Worm (Caenorhabditis elegans) whole organism, young adult: ENCODE measurements around the gene T19D2.3.

Experiments used
- B0019.2 ChIP-seq: fragments of 200-800 bp; sonication (Bioruptor generic); conservative IDR thresholded peaks from 2 replicates; pipeline ENCODE4 v1.3.6; 2022; ENCODE audit warnings: missing genetic modification reagents, missing genetic modification characterization, missing compliant biosample characterization
- C17E4.6 ChIP-seq: fragments of 200-800 bp; sonication (Bioruptor generic); IDR thresholded peaks from 2 replicates; pipeline ENCODE4 v1.3.6; 2022; ENCODE audit warnings: missing genetic modification reagents, missing genetic modification characterization, missing compliant biosample characterization
- F23B12.7 ChIP-seq: sonication (generic microtip); optimal IDR thresholded peaks from 2 replicates; lab custom pipeline; 2017; ENCODE audit warnings: missing genetic modification characterization, mild to moderate bottlenecking, missing compliant biosample characterization, antibody characterized with exemption, moderate library complexity; ENCODE audit not compliant: insufficient read depth
- F39B2.1 ChIP-seq: fragments of 200-800 bp; sonication (Bioruptor generic); IDR thresholded peaks from 2 replicates; pipeline ENCODE4 v1.3.6; 2022; ENCODE audit warnings: missing genetic modification reagents, missing genetic modification characterization, missing compliant biosample characterization
- F49E8.2 ChIP-seq: sonication (generic microtip); optimal IDR thresholded peaks from 3 replicates; lab custom pipeline; 2017; ENCODE audit warnings: missing genetic modification characterization, mild to moderate bottlenecking, missing compliant biosample characterization, antibody characterized with exemption, moderate library complexity; ENCODE audit not compliant: insufficient read depth
- F52B5.7 ChIP-seq: sonication (generic microtip); optimal IDR thresholded peaks from 2 replicates; lab custom pipeline; 2016; ENCODE audit warnings: mild to moderate bottlenecking, missing genetic modification characterization, missing compliant biosample characterization
- F57A8.1 ChIP-seq: fragments of 200-800 bp; sonication (Bioruptor generic); optimal IDR thresholded peaks from 2 replicates; lab custom pipeline; 2018; ENCODE audit warnings: mild to moderate bottlenecking, missing genetic modification characterization, moderate library complexity, missing compliant biosample characterization
- F57C9.4 ChIP-seq: sonication (generic microtip); optimal IDR thresholded peaks from 2 replicates; lab custom pipeline; 2017; ENCODE audit warnings: mild to moderate bottlenecking, missing genetic modification characterization, missing compliant biosample characterization
- T07F8.4 ChIP-seq: sonication (generic microtip); optimal IDR thresholded peaks from 2 replicates; lab custom pipeline; 2016; ENCODE audit warnings: mild to moderate bottlenecking, missing genetic modification characterization, moderate library complexity, missing compliant biosample characterization
- Y67H2A.10 ChIP-seq: fragments of 200-800 bp; sonication (Bioruptor generic); conservative IDR thresholded peaks from 2 replicates; pipeline ENCODE4 v1.3.6; 2022; ENCODE audit warnings: missing genetic modification reagents, missing genetic modification characterization, missing compliant biosample characterization
- Y79H2A.3 ChIP-seq: fragments of 200-800 bp; sonication (Bioruptor generic); conservative IDR thresholded peaks from 2 replicates; pipeline ENCODE4 v1.3.6; 2022; ENCODE audit warnings: missing genetic modification reagents, missing genetic modification characterization, missing compliant biosample characterization
- ZK185.1 ChIP-seq: sonication (generic microtip); optimal IDR thresholded peaks from 2 replicates; lab custom pipeline; 2016; ENCODE audit warnings: mild to moderate bottlenecking, missing genetic modification characterization, missing compliant biosample characterization; ENCODE audit not compliant: poor library complexity, severe bottlenecking
- aptf-3 ChIP-seq: fragments of 200-800 bp; sonication (Bioruptor generic); IDR thresholded peaks from 2 replicates; pipeline ENCODE4 v1.3.6; 2022; ENCODE audit warnings: missing genetic modification characterization, missing compliant biosample characterization
- atf-7 ChIP-seq: sonication (generic microtip); optimal IDR thresholded peaks from 2 replicates; lab custom pipeline; 2017; ENCODE audit warnings: mild to moderate bottlenecking, missing genetic modification characterization, missing compliant biosample characterization
- bed-1 ChIP-seq: fragments of 200-800 bp; sonication (Bioruptor generic); IDR thresholded peaks from 2 replicates; pipeline ENCODE4 v1.3.6; 2022; ENCODE audit warnings: missing genetic modification reagents, missing genetic modification characterization, missing compliant biosample characterization
- cebp-2 ChIP-seq: fragments of 200-800 bp; sonication (Bioruptor generic); IDR thresholded peaks from 2 replicates; pipeline ENCODE4 v1.3.6; 2022; ENCODE audit warnings: missing genetic modification characterization, missing compliant biosample characterization
- ceh-40 ChIP-seq: fragments of 200-800 bp; sonication (Bioruptor generic); IDR thresholded peaks from 2 replicates; pipeline ENCODE4 v1.3.6; 2022; ENCODE audit warnings: missing genetic modification characterization, missing compliant biosample characterization
- ceh-91 ChIP-seq: fragments of 200-800 bp; sonication (Bioruptor generic); IDR thresholded peaks from 2 replicates; pipeline ENCODE4 v1.3.6; 2022; ENCODE audit warnings: missing genetic modification reagents, missing genetic modification characterization, missing compliant biosample characterization
- dox-1 ChIP-seq: fragments of 200-800 bp; sonication (Bioruptor generic); IDR thresholded peaks from 2 replicates; pipeline ENCODE4 v1.3.6; 2022; ENCODE audit warnings: missing genetic modification reagents, missing genetic modification characterization, missing compliant biosample characterization
- dpff-1 ChIP-seq: sonication (generic microtip); optimal IDR thresholded peaks from 2 replicates; lab custom pipeline; 2017; ENCODE audit warnings: mild to moderate bottlenecking, missing genetic modification characterization, missing compliant biosample characterization
- ekl-4 ChIP-seq: fragments of 200-800 bp; sonication (Bioruptor generic); IDR thresholded peaks from 2 replicates; pipeline ENCODE4 v1.3.6; 2022; ENCODE audit warnings: missing genetic modification reagents, missing genetic modification characterization, missing compliant biosample characterization
- fkh-3 ChIP-seq: sonication (generic microtip); optimal IDR thresholded peaks from 2 replicates; lab custom pipeline; 2016; ENCODE audit warnings: mild to moderate bottlenecking, missing genetic modification characterization, missing compliant biosample characterization
- him-1 ChIP-seq: sonication (generic microtip); optimal IDR thresholded peaks from 2 replicates; lab custom pipeline; 2016; ENCODE audit warnings: missing genotype, missing genetic modification reagents, missing genetic modification characterization, missing compliant biosample characterization
- hlh-12 ChIP-seq: sonication (generic microtip); optimal IDR thresholded peaks from 2 replicates; lab custom pipeline; 2016; ENCODE audit warnings: missing genetic modification characterization, missing compliant biosample characterization
- hrde-1 ChIP-seq: sonication (generic microtip); optimal IDR thresholded peaks from 2 replicates; lab custom pipeline; 2016; ENCODE audit warnings: missing genetic modification characterization, mild to moderate bottlenecking, missing compliant biosample characterization, moderate library complexity, missing genotype, missing genetic modification reagents, borderline replicate concordance
- let-526 ChIP-seq: fragments of 200-800 bp; sonication (Bioruptor generic); IDR thresholded peaks from 2 replicates; pipeline ENCODE4 v1.3.6; 2022; ENCODE audit warnings: missing genetic modification reagents, missing genetic modification characterization, missing compliant biosample characterization
- lin-40 ChIP-seq: sonication (generic microtip); optimal IDR thresholded peaks from 2 replicates; lab custom pipeline; 2016; ENCODE audit warnings: missing genetic modification characterization, mild to moderate bottlenecking, missing compliant biosample characterization, missing genotype, missing genetic modification reagents
- lsl-1 ChIP-seq: fragments of 200-800 bp; sonication (Bioruptor generic); optimal IDR thresholded peaks from 2 replicates; lab custom pipeline; 2018; ENCODE audit warnings: mild to moderate bottlenecking, missing genetic modification characterization, moderate library complexity, missing compliant biosample characterization
- madf-6 ChIP-seq: fragments of 200-800 bp; sonication (Bioruptor generic); IDR thresholded peaks from 2 replicates; pipeline ENCODE4 v1.3.6; 2022; ENCODE audit warnings: missing genetic modification reagents, missing genetic modification characterization, missing compliant biosample characterization
- mes-4 ChIP-seq: sonication (generic microtip); optimal IDR thresholded peaks from 2 replicates; lab custom pipeline; 2016; ENCODE audit warnings: missing genotype, missing genetic modification characterization, missing compliant biosample characterization
- nfya-1 ChIP-seq: sonication (generic microtip); optimal IDR thresholded peaks from 2 replicates; lab custom pipeline; 2017; ENCODE audit warnings: antibody characterized with exemption, missing compliant biosample characterization, missing genetic modification characterization, borderline replicate concordance; ENCODE audit not compliant: insufficient read depth
- nfyb-1 ChIP-seq: fragments of 200-800 bp; sonication (Bioruptor generic); IDR thresholded peaks from 2 replicates; pipeline ENCODE4 v1.3.6; 2022; ENCODE audit warnings: missing genetic modification reagents, missing genetic modification characterization, missing compliant biosample characterization
- nhr-80 ChIP-seq: sonication (generic microtip); optimal IDR thresholded peaks from 2 replicates; lab custom pipeline; 2016; ENCODE audit warnings: missing genetic modification characterization, missing compliant biosample characterization
- repo-1 ChIP-seq: sonication (generic microtip); optimal IDR thresholded peaks from 2 replicates; lab custom pipeline; 2017; ENCODE audit warnings: mild to moderate bottlenecking, missing genetic modification characterization, missing compliant biosample characterization
- zim-3 ChIP-seq: sonication (generic microtip); optimal IDR thresholded peaks from 2 replicates; lab custom pipeline; 2017; ENCODE audit warnings: mild to moderate bottlenecking, missing genetic modification characterization, moderate library complexity, missing compliant biosample characterization
- ztf-28 ChIP-seq: fragments of 200-800 bp; sonication (Bioruptor generic); IDR thresholded peaks from 2 replicates; pipeline ENCODE4 v1.3.6; 2022; ENCODE audit warnings: missing genetic modification reagents, missing genetic modification characterization, missing compliant biosample characterization
- ztf-6 ChIP-seq: fragments of 200-800 bp; sonication (Bioruptor generic); IDR thresholded peaks from 2 replicates; pipeline ENCODE4 v1.3.6; 2022; ENCODE audit warnings: missing genetic modification reagents, missing genetic modification characterization, missing compliant biosample characterization

T19D2.3 gene

DNA sequence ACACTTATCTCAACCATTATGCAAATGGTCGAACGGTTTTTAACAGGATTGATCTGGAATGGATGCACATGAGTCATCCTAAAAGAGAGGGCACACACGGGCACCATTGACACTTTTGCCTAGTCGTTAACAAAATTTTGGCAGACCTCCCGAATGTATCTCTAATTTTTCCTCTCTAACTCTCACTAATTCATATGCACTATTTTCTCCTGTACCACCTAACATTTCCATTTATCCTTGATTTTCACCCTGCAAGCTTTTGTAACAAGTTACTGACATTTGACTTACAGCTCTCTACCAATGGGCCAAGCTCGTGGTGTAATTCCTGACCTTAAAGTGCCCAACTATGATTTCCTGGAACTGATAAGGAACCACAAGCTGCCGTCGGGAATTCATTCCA is 22.0 kb upstream of the T19D2.3 start, which contains the start of gene T22B2.3:
Gene T22B2.3, plus strand, starts transcription at position 301 of the 400 bp plus-strand sequence.
- TF ChIP-seq cebp-2 (GFP tag; lab: Robert Waterston, UW), result no peak
- no peak for TF ChIP-seq ztf-28 (GFP tag; lab: Robert Waterston, UW)
- no peak for TF ChIP-seq F49E8.2 (tag; lab: Kevin White, UChicago)
- TF ChIP-seq ztf-6 (GFP tag; lab: Robert Waterston, UW), result no peak
- no peak for TF ChIP-seq zim-3 (tag; lab: Kevin White, UChicago)
- no peak for TF ChIP-seq repo-1 (tag; lab: Kevin White, UChicago)
- TF ChIP-seq Y67H2A.10 (GFP tag; lab: Robert Waterston, UW), result no peak
- no peak for TF ChIP-seq nfya-1 (tag; lab: Kevin White, UChicago)
- TF ChIP-seq ceh-40, result no peak

DNA sequence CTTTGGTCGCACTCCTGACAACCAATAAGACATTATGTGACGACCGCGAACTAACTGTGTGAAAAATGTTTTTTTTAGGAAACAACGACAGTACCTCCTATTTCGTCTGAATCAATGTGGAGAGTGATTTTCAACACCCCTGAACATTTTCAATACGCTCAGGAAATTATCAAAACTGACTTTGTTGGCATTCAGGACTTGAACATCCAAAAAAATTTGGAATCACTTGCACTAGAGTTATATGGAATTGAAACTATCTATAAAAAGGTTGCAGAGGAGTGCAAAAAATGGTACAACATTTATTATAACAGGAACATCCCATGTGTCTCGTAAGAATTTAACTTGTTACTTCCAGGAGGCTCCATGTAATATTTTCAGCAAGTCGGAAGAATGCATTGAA is 20.9 kb upstream of the T19D2.3 start:
- TF ChIP-seq ekl-4 (GFP tag; lab: Robert Waterston, UW) (no peak), nhr-80 (tag; lab: Kevin White, UChicago) (no peak), C17E4.6 (GFP tag; lab: Robert Waterston, UW) (no peak), F57A8.1 (GFP tag; lab: Kevin White, UChicago) (no peak), fkh-3 (tag; lab: Kevin White, UChicago) (no peak), let-526 (no peak), mes-4 (tag; lab: Kevin White, UChicago) (no peak), F39B2.1 (GFP tag; lab: Robert Waterston, UW) (no peak), Y79H2A.3 (GFP tag; lab: Robert Waterston, UW) (no peak), hlh-12 (tag; lab: Kevin White, UChicago) (no peak), him-1 (no peak), ceh-91 (GFP tag; lab: Robert Waterston, UW) (no peak), madf-6 (GFP tag; lab: Robert Waterston, UW) (no peak), F57C9.4 (no peak)

- no peak for TF ChIP-seq lin-40 (tag; lab: Kevin White, UChicago)
- TF ChIP-seq dpff-1 (tag; lab: Kevin White, UChicago), result no peak
- TF ChIP-seq, all 124 proteins: peak for 0
Measured at ce11 chrX:3919689-3920088, 19.4 kb upstream of the T19D2.3 start.

DNA sequence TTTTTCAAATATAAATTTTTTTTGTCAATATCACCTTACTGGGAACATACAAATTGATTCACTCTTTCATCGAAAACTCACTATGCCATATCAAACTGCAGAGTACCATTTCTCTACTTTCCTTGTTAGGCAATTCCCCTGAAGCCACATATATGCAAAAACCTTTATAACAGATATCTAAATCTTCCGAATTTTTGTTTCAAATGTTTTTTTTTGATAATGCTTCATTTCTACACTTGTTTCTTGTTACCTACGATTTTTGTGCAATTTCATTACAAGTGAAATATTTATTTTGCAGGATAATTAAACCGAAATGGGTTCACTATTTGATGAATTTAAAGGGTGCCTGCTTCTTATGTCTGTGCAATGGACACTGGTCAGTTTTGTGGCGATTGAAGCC is 18.9 kb upstream of the T19D2.3 start, which contains the start of gene T22B2.2:
Gene T22B2.2, plus strand, starts transcription at position 301 of the 400 bp plus-strand sequence.
- no peak for TF ChIP-seq atf-7 (tag; lab: Kevin White, UChicago)
- TF ChIP-seq F23B12.7, result no peak
- no peak for TF ChIP-seq B0019.2
- TF ChIP-seq F52B5.7 (tag; lab: Kevin White, UChicago), result no peak
- TF ChIP-seq ZK185.1 (tag; lab: Kevin White, UChicago), result no peak
- TF ChIP-seq nfyb-1 (GFP tag; lab: Robert Waterston, UW), result no peak
- TF ChIP-seq cebp-2 (GFP tag; lab: Robert Waterston, UW), result no peak
- no peak for TF ChIP-seq bed-1 (GFP tag; lab: Robert Waterston, UW)
- no peak for TF ChIP-seq aptf-3 (GFP tag; lab: Robert Waterston, UW)
- no peak for TF ChIP-seq dpff-1 (tag; lab: Kevin White, UChicago)
- no peak for TF ChIP-seq T07F8.4 (tag; lab: Kevin White, UChicago)
- TF ChIP-seq lsl-1 (GFP tag; lab: Kevin White, UChicago), result no peak
- no peak for TF ChIP-seq hrde-1 (tag; lab: Kevin White, UChicago)
- TF ChIP-seq dox-1 (GFP tag; lab: Robert Waterston, UW), result no peak
